Worm (Caenorhabditis elegans) whole organism, early embryonic: ENCODE measurements around the gene Y48C3A.12.

ENCODE experiments used
- B0310.2 ChIP-seq: sonication (generic microtip); optimal IDR thresholded peaks from 2 replicates; lab custom pipeline; 2016; ENCODE audit warnings: mild to moderate bottlenecking, missing genetic modification characterization, missing compliant biosample characterization
- ama-1 ChIP-seq: fragments of 150-350 bp; optimal IDR thresholded peaks from 2 replicates; lab custom pipeline; 2014
- ceh-36 ChIP-seq: sonication (generic microtip); optimal IDR thresholded peaks from 2 replicates; lab custom pipeline; 2016; ENCODE audit warnings: missing genetic modification characterization, inconsistent platforms, missing compliant biosample characterization
- ets-7 ChIP-seq: sonication (generic microtip); optimal IDR thresholded peaks from 2 replicates; lab custom pipeline; 2016; ENCODE audit warnings: missing genotype, missing genetic modification characterization, missing compliant biosample characterization
- flt-1 ChIP-seq: fragments of 200-800 bp; sonication (Bioruptor generic); IDR thresholded peaks from 2 replicates; pipeline ENCODE4 v1.3.6; 2022; ENCODE audit warnings: missing genetic modification characterization, missing compliant biosample characterization
- hmg-4 ChIP-seq: fragments of 200-800 bp; sonication (Bioruptor generic); optimal IDR thresholded peaks from 2 replicates; lab custom pipeline; 2018; ENCODE audit warnings: mild to moderate bottlenecking, missing genetic modification characterization, missing compliant biosample characterization
- hnd-1 ChIP-seq: sonication (generic microtip); optimal IDR thresholded peaks from 2 replicates; lab custom pipeline; 2016; ENCODE audit warnings: missing genetic modification characterization, missing compliant biosample characterization
- tbx-11 ChIP-seq: fragments of 200-800 bp; sonication (Bioruptor generic); IDR thresholded peaks from 2 replicates; pipeline ENCODE4 v1.3.6; 2022; ENCODE audit warnings: missing genetic modification characterization, missing compliant biosample characterization
- tra-4 ChIP-seq: sonication (generic microtip); optimal IDR thresholded peaks from 2 replicates; lab custom pipeline; 2017; ENCODE audit warnings: missing genetic modification characterization, missing compliant biosample characterization

DNA sequence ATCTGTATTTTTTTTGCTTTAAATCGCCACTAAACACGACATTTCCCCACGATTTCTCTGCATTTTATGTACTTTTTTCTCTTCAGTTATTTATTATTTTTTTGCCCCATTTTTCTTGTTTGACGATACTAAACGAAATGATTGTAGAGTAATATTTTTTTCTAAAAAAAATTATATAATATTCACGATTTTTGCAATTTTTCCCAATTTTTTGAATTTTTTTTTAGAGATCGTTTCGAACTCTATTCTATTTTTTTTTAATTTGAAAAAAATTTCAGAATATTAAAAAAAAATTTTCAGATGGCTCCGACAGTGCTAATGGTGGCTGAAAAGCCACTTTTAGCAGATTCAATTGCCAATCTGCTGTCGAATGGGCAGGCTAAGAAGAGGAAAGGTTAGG lies 13.2 kb downstream of the Y48C3A.12 start, which contains the start of gene Y48C3A.14:
- TF ChIP-seq tbx-11 (no peak), ama-1 (lab: Kevin White, UChicago) (no peak), hmg-4 (GFP tag; lab: Kevin White, UChicago) (no peak), hnd-1 (tag; lab: Kevin White, UChicago) (no peak), ets-7 (no peak), B0310.2 (no peak), tra-4 (tag; lab: Kevin White, UChicago) (no peak), ceh-36 (no peak), flt-1 (GFP tag; lab: Robert Waterston, UW) (no peak)
